Fruit fly (Drosophila melanogaster) whole organism, adult: ENCODE measurements around the gene Pli.

Experiments used
- CG11617 ChIP-seq: fragments of 200-800 bp; sonication (Bioruptor generic); optimal IDR thresholded peaks from 2 replicates; lab custom pipeline; 2017; ENCODE audit warnings: mild to moderate bottlenecking, missing biosample characterization, missing genetic modification reagents, missing genetic modification characterization
- CG12768 ChIP-seq: fragments of 200-800 bp; sonication (Bioruptor generic); optimal IDR thresholded peaks from 2 replicates; lab custom pipeline; 2017; ENCODE audit warnings: missing biosample characterization, missing genetic modification characterization, mild to moderate bottlenecking, moderate library complexity, missing genetic modification reagents
- CG14711 ChIP-seq: fragments of 200-800 bp; sonication (Bioruptor generic); optimal IDR thresholded peaks from 2 replicates; lab custom pipeline; 2018; ENCODE audit warnings: missing biosample characterization, mild to moderate bottlenecking, missing genetic modification characterization, moderate library complexity
- CG1620 ChIP-seq: fragments of 200-800 bp; sonication (Bioruptor generic); optimal IDR thresholded peaks from 2 replicates; lab custom pipeline; 2016; ENCODE audit warnings: missing biosample characterization, missing genetic modification characterization
- CG33017 ChIP-seq: fragments of 200-800 bp; sonication (Bioruptor generic); optimal IDR thresholded peaks from 2 replicates; lab custom pipeline; 2018; ENCODE audit warnings: missing biosample characterization, mild to moderate bottlenecking, missing genetic modification characterization, moderate library complexity
- CG5204 ChIP-seq: fragments of 200-800 bp; sonication (Bioruptor generic); optimal IDR thresholded peaks from 2 replicates; lab custom pipeline; 2016; ENCODE audit warnings: missing biosample characterization, missing genetic modification characterization
- CG7045 ChIP-seq: fragments of 200-800 bp; sonication (Bioruptor generic); optimal IDR thresholded peaks from 2 replicates; lab custom pipeline; 2017; ENCODE audit warnings: missing biosample characterization, mild to moderate bottlenecking, missing genetic modification characterization
- CG7101 ChIP-seq: fragments of 200-800 bp; sonication (Bioruptor generic); optimal IDR thresholded peaks from 2 replicates; lab custom pipeline; 2018; ENCODE audit warnings: missing biosample characterization, mild to moderate bottlenecking, missing genetic modification characterization, moderate library complexity
- Clk ChIP-seq: fragments of 200-800 bp; sonication (Bioruptor generic); optimal IDR thresholded peaks from 2 replicates; lab custom pipeline; 2017; ENCODE audit warnings: missing biosample characterization, missing genetic modification characterization
- Crg-1 ChIP-seq: fragments of 200-800 bp; sonication (Bioruptor generic); optimal IDR thresholded peaks from 2 replicates; lab custom pipeline; 2016; ENCODE audit warnings: missing biosample characterization, missing genetic modification characterization
- Hr96 ChIP-seq: fragments of 200-800 bp; sonication (Bioruptor generic); optimal IDR thresholded peaks from 2 replicates; lab custom pipeline; 2016; ENCODE audit warnings: missing biosample characterization, missing genetic modification characterization
- Mnt ChIP-seq: fragments of 200-800 bp; sonication (Bioruptor generic); optimal IDR thresholded peaks from 2 replicates; lab custom pipeline; 2016; ENCODE audit warnings: missing biosample characterization, mild to moderate bottlenecking, missing genetic modification characterization
- bab1 ChIP-seq: fragments of 200-800 bp; sonication (Bioruptor generic); optimal IDR thresholded peaks from 3 replicates; lab custom pipeline; 2019; ENCODE audit warnings: missing biosample characterization, mild to moderate bottlenecking, missing genetic modification characterization, moderate library complexity
- cic ChIP-seq: fragments of 200-800 bp; sonication (Bioruptor generic); optimal IDR thresholded peaks from 2 replicates; lab custom pipeline; 2017; ENCODE audit warnings: missing biosample characterization, mild to moderate bottlenecking, missing genetic modification characterization, moderate library complexity
- cnc ChIP-seq, 2 experiments: fragments of >200 bp; optimal IDR thresholded peaks; 2 replicates each; lab custom pipeline; 2017
- kay ChIP-seq: fragments of 200-800 bp; sonication (Bioruptor generic); peaks from one replicate; lab custom pipeline; 2016; ENCODE audit warnings: missing biosample characterization, missing genetic modification characterization, borderline replicate concordance
- ovo ChIP-seq: fragments of 200-800 bp; sonication (Bioruptor generic); optimal IDR thresholded peaks from 2 replicates; lab custom pipeline; 2016; ENCODE audit warnings: missing biosample characterization, missing genetic modification characterization
- pad ChIP-seq: fragments of 200-800 bp; sonication (Bioruptor generic); optimal IDR thresholded peaks from 3 replicates; lab custom pipeline; 2017; ENCODE audit warnings: missing biosample characterization, missing genetic modification characterization, mild to moderate bottlenecking, moderate library complexity, missing genetic modification reagents
- tj ChIP-seq: fragments of 200-800 bp; sonication (Bioruptor generic); optimal IDR thresholded peaks from 3 replicates; lab custom pipeline; 2017; ENCODE audit warnings: missing biosample characterization, mild to moderate bottlenecking, missing genetic modification characterization, moderate library complexity
- toe ChIP-seq: fragments of 200-800 bp; sonication (Bioruptor generic); optimal IDR thresholded peaks from 2 replicates; lab custom pipeline; 2016; ENCODE audit warnings: missing biosample characterization, missing genetic modification characterization

Gene Pli

dm6 chr3R:23889922-23890321 lies at the start of gene Pli:
TSS of gene Pli (minus strand) at chr3R:23890052.
- TF ChIP-seq Hr96 (no peak), CG33017 (tag; lab: Kevin White, UChicago) (no peak), CG7101 (tag; lab: Kevin White, UChicago) (peak; percentile 57), bab1 (GFP tag; lab: Kevin White, UChicago) (peak; percentile 55), CG7045 (GFP tag; lab: Kevin White, UChicago) (no peak), Mnt (GFP tag; lab: Kevin White, UChicago) (peak; percentile 35), cic (GFP tag; lab: Kevin White, UChicago) (no peak), CG14711 (tag; lab: Kevin White, UChicago) (peak; percentile 20), CG11617 (GFP tag; lab: Kevin White, UChicago) (peak; percentile 5), kay (GFP tag; lab: Kevin White, UChicago) (no peak), CG12768 (GFP tag; lab: Kevin White, UChicago) (no peak), cnc (optimal IDR thresholded peaks at IDR 0.05; lab: Kevin White, UChicago) (no peak), ovo (GFP tag; lab: Kevin White, UChicago) (no peak), Crg-1 (GFP tag; lab: Kevin White, UChicago) (no peak), pad (GFP tag; lab: Kevin White, UChicago) (peak; percentile 4), Clk (no peak), toe (GFP tag; lab: Kevin White, UChicago) (no peak), CG1620 (GFP tag; lab: Kevin White, UChicago) (peak; percentile 8), tj (GFP tag; lab: Kevin White, UChicago) (peak; percentile 50)

- peak; percentile 65 for TF ChIP-seq CG33017 (tag; lab: Kevin White, UChicago)
- TF ChIP-seq pad (GFP tag; lab: Kevin White, UChicago), result peak; percentile 54
- no peak for TF ChIP-seq CG5204
- TF ChIP-seq Hr96, result no peak
- no peak for TF ChIP-seq CG7101 (tag; lab: Kevin White, UChicago)
- TF ChIP-seq CG7045 (GFP tag; lab: Kevin White, UChicago), result peak; percentile 29
- TF ChIP-seq tj (GFP tag; lab: Kevin White, UChicago), result no peak
- TF ChIP-seq CG12768 (GFP tag; lab: Kevin White, UChicago), result peak; percentile 52
- TF ChIP-seq CG1620 (GFP tag; lab: Kevin White, UChicago), result no peak
- TF ChIP-seq CG11617 (GFP tag; lab: Kevin White, UChicago), result peak; percentile 54
- peak; percentile 37 for TF ChIP-seq Mnt (GFP tag; lab: Kevin White, UChicago)
- TF ChIP-seq bab1 (GFP tag; lab: Kevin White, UChicago), result no peak
- TF ChIP-seq toe (GFP tag; lab: Kevin White, UChicago), result no peak
- TF ChIP-seq Clk, result no peak
- peak; percentile 63 for TF ChIP-seq cic (GFP tag; lab: Kevin White, UChicago)
- TF ChIP-seq CG14711 (tag; lab: Kevin White, UChicago), result no peak
- no peak for TF ChIP-seq kay (GFP tag; lab: Kevin White, UChicago)
- TF ChIP-seq ovo (GFP tag; lab: Kevin White, UChicago), result no peak
- no peak for TF ChIP-seq Crg-1 (GFP tag; lab: Kevin White, UChicago)
- TF ChIP-seq cnc (optimal IDR thresholded peaks at IDR 0.05; lab: Kevin White, UChicago), result no peak
Observed at dm6 chr3R:23938564-23939122, 48.8 kb upstream of the Pli start.

dm6 chr3R:23933684-23934575 lies 44.1 kb upstream of the Pli start, which contains the start of gene CG5854:
TSS of gene CG5854 (plus strand) at chr3R:23933912.
- TF ChIP-seq tj (GFP tag; lab: Kevin White, UChicago), result peak; percentile 19
- TF ChIP-seq toe (GFP tag; lab: Kevin White, UChicago), result no peak
- peak; percentile 71 for TF ChIP-seq CG7101 (tag; lab: Kevin White, UChicago)
- peak; percentile 75 for TF ChIP-seq CG14711 (tag; lab: Kevin White, UChicago)
- peak; percentile 63 for TF ChIP-seq bab1 (GFP tag; lab: Kevin White, UChicago)
- peak; percentile 86 for TF ChIP-seq CG33017 (tag; lab: Kevin White, UChicago)
- no peak for TF ChIP-seq cnc (optimal IDR thresholded peaks at IDR 0.05; lab: Kevin White, UChicago)
- TF ChIP-seq Mnt (GFP tag; lab: Kevin White, UChicago), result peak; percentile 60
- no peak for TF ChIP-seq CG5204
- TF ChIP-seq ovo (GFP tag; lab: Kevin White, UChicago), result no peak
- no peak for TF ChIP-seq CG1620 (GFP tag; lab: Kevin White, UChicago)
- no peak for TF ChIP-seq Clk
- TF ChIP-seq CG11617 (GFP tag; lab: Kevin White, UChicago), result peak; percentile 58
- peak; percentile 61 for TF ChIP-seq cic (GFP tag; lab: Kevin White, UChicago)
- TF ChIP-seq CG12768 (GFP tag; lab: Kevin White, UChicago), result peak; percentile 28
- TF ChIP-seq Crg-1 (GFP tag; lab: Kevin White, UChicago), result peak; percentile 30
- peak; percentile 25 for TF ChIP-seq CG7045 (GFP tag; lab: Kevin White, UChicago)
- peak; percentile 32 for TF ChIP-seq pad (GFP tag; lab: Kevin White, UChicago)
- TF ChIP-seq Hr96, result no peak
- no peak for TF ChIP-seq kay (GFP tag; lab: Kevin White, UChicago)

dm6 chr3R:23933430-23933683 lies 43.5 kb upstream of the Pli start, which contains the start of gene RpS19b:
TSS of gene RpS19b (minus strand) at chr3R:23933530.
- TF ChIP-seq CG14711 (tag; lab: Kevin White, UChicago) (no peak), toe (GFP tag; lab: Kevin White, UChicago) (no peak), Hr96 (no peak), CG7101 (tag; lab: Kevin White, UChicago) (no peak), CG33017 (tag; lab: Kevin White, UChicago) (no peak), Mnt (GFP tag; lab: Kevin White, UChicago) (no peak), tj (GFP tag; lab: Kevin White, UChicago) (no peak), cnc (optimal IDR thresholded peaks at IDR 0.05; lab: Kevin White, UChicago) (no peak), CG11617 (GFP tag; lab: Kevin White, UChicago) (no peak), CG1620 (GFP tag; lab: Kevin White, UChicago) (no peak), bab1 (GFP tag; lab: Kevin White, UChicago) (no peak), cic (GFP tag; lab: Kevin White, UChicago) (no peak), ovo (GFP tag; lab: Kevin White, UChicago) (no peak)
